Worm (Caenorhabditis elegans): ENCODE results near the gene Y55B1AR.4.

DNA sequence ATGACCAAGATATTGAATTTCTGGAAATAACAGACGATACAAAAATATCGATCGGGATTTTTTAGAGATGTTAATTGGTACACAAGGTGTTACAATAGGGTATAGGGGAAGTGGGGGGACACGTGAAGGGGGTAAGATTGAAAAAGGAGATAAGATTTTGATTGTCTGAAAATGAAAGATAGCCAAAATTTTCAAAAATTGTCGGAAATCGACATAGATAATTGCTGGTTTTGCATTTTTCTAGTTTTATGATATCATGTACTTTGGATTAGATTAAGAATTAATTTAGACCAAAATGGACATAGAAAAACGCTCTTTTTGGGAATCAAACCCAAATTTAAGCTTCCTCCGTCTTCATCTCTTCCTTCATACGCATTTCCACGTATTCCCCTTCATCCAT lies 22.5 kb upstream of the Y55B1AR.4 start, which contains the start of gene T19C3.5:
- TF ChIP-seq ccch-3 (GFP tag; optimal IDR thresholded peaks at IDR 0.05) (no peak), nhr-27 (tag; optimal IDR thresholded peaks at IDR 0.05) (no peak), atf-7 (tag; optimal IDR thresholded peaks at IDR 0.05) (no peak), B0261.1 (tag; optimal IDR thresholded peaks at IDR 0.05) (no peak), aptf-3 (GFP tag; IDR thresholded peaks at IDR 0.05) (no peak), gei-17 (GFP tag; optimal IDR thresholded peaks at IDR 0.05) (no peak)
